Worm (Caenorhabditis elegans): ENCODE measurements around the gene istr-1.

- TF ChIP-seq zag-1 (tag; optimal IDR thresholded peaks at IDR 0.05) (no peak), skn-1 (tag; optimal IDR thresholded peaks at IDR 0.05) (no peak), egl-27 (tag; optimal IDR thresholded peaks at IDR 0.05) (no peak), unc-62 (GFP tag; optimal IDR thresholded peaks at IDR 0.05) (no peak), nhr-25 (tag; optimal IDR thresholded peaks at IDR 0.05) (no peak), dmd-4 (tag; optimal IDR thresholded peaks at IDR 0.05) (no peak), ztf-4 (tag; optimal IDR thresholded peaks at IDR 0.05) (no peak), snpc-4 (tag; optimal IDR thresholded peaks at IDR 0.05) (no peak), ztf-11 (tag; optimal IDR thresholded peaks at IDR 0.05) (no peak), fos-1 (tag; optimal IDR thresholded peaks at IDR 0.05) (no peak), lsy-2 (tag; optimal IDR thresholded peaks at IDR 0.05) (no peak), sma-3 (GFP tag; optimal IDR thresholded peaks at IDR 0.05) (no peak), nhr-129 (tag; optimal IDR thresholded peaks at IDR 0.05) (no peak)
Measured at ce11 chrV:12660280-12660818, 37.3 kb upstream of the istr-1 start, which contains the start of gene his-74.
